Worm (Caenorhabditis elegans) whole organism, L2 larva: ENCODE measurements around the gene F35D2.6.

ENCODE experiments used
- lin-39 ChIP-seq: fragments of 150-350 bp; optimal IDR thresholded peaks from 2 replicates; lab custom pipeline; 2014; ENCODE audit warnings: missing biosample characterization, missing genetic modification reagents, missing genetic modification characterization
- mbf-1 ChIP-seq: sonication (generic microtip); optimal IDR thresholded peaks from 2 replicates; lab custom pipeline; 2017; ENCODE audit warnings: missing biosample characterization, missing genetic modification characterization
- mdl-1 ChIP-seq, 2 experiments: fragments of 150-350 bp in 1 of 2; sonication (generic microtip) in 1 of 2; optimal IDR thresholded peaks; 2 replicates each; lab custom pipeline; 2017; ENCODE audit warnings: missing biosample characterization in 2 of 2, missing genetic modification characterization in 2 of 2
- nhr-237 ChIP-seq: fragments of 150-350 bp; optimal IDR thresholded peaks from 2 replicates; lab custom pipeline; 2014; ENCODE audit warnings: missing biosample characterization, missing genetic modification characterization
- nhr-25 ChIP-seq: fragments of 150-350 bp; sonication (generic microtip); optimal IDR thresholded peaks from 3 replicates; lab custom pipeline; 2014; ENCODE audit warnings: missing biosample characterization, missing genetic modification characterization
- unc-39 ChIP-seq: fragments of 150-350 bp; optimal IDR thresholded peaks from 2 replicates; lab custom pipeline; 2014; ENCODE audit warnings: missing biosample characterization, missing genetic modification characterization
- ztf-11 ChIP-seq: sonication (generic microtip); optimal IDR thresholded peaks from 2 replicates; lab custom pipeline; 2017; ENCODE audit warnings: missing biosample characterization, missing genetic modification characterization
- ztf-4 ChIP-seq: fragments of 150-350 bp; optimal IDR thresholded peaks from 2 replicates; lab custom pipeline; 2014; ENCODE audit warnings: missing biosample characterization, missing genetic modification characterization

DNA sequence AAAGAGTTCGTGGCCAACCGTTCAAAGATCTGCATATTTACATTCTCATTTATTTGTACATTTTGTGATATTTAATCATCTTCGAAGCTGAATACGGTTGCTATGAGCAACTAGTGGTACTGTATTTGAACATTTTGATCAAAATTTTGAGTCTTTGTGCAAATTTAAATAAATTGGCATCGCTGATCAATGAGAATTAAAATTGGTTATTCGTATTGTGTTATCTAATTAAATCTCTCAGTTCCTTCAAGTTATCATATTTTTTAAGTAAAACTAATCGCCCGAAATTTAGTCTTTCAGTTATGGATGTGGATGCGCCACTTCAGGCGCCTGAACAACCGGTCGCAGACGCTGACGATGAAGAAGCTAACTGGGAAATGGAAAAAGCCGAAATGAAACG is 21.8 kb downstream of the F35D2.6 start, which contains the start of gene npp-21:
- TF ChIP-seq mdl-1 (tag; optimal IDR thresholded peaks at IDR 0.05; lab: Kevin White, UChicago) = no peak
- no peak for TF ChIP-seq unc-39
- TF ChIP-seq ztf-4 (tag; lab: Kevin White, UChicago) = no peak
- TF ChIP-seq lin-39 (tag; lab: Kevin White, UChicago) = no peak
- no peak for TF ChIP-seq nhr-237 (tag; lab: Kevin White, UChicago)
- no peak for TF ChIP-seq ztf-11 (tag; lab: Kevin White, UChicago)
- TF ChIP-seq mbf-1 (tag; lab: Kevin White, UChicago) = no peak
- TF ChIP-seq nhr-25 (tag; lab: Kevin White, UChicago) = no peak
